Worm (Caenorhabditis elegans): ENCODE results near the gene gar-1.

gar-1 gene

DNA sequence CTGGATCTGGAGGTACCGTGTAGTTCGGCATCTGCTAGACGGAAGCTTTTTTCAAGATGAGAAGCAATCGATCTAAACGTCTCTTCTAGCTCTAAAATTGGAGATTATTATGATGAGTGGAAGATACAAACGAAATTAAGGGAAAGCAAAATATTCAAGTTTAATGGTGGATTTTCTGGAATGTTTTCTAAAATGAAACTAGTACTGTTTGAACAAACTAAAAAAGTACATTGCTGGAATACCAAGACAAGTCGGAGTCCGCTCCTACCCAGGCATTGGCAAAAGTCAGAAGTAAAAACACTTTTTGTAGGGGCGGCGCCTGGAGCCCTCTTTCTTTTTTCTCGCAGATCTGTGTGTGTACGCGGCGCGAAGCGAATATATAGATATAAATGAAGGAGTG lies at the start of gene gar-1:
gar-1 (minus strand) TSS at position 101 of the 400 bp plus-strand sequence.
- no peak for TF ChIP-seq nhr-11 (tag; optimal IDR thresholded peaks at IDR 0.05)
- no peak for TF ChIP-seq madf-2 (tag; optimal IDR thresholded peaks at IDR 0.05)
- TF ChIP-seq unc-42 (tag; optimal IDR thresholded peaks at IDR 0.05) = no peak
- no peak for TF ChIP-seq elt-4 (tag; optimal IDR thresholded peaks at IDR 0.05)
- no peak for TF ChIP-seq K02D7.2 (tag; optimal IDR thresholded peaks at IDR 0.05)
- TF ChIP-seq ets-4 (tag; optimal IDR thresholded peaks at IDR 0.05) = no peak
- no peak for TF ChIP-seq ceh-19 (GFP tag; optimal IDR thresholded peaks at IDR 0.05)
- TF ChIP-seq npax-4 (tag; optimal IDR thresholded peaks at IDR 0.05) = no peak
- TF ChIP-seq hlh-6 (tag; optimal IDR thresholded peaks at IDR 0.05) = no peak
- TF ChIP-seq nfya-1 (tag; optimal IDR thresholded peaks at IDR 0.05) = no peak

DNA sequence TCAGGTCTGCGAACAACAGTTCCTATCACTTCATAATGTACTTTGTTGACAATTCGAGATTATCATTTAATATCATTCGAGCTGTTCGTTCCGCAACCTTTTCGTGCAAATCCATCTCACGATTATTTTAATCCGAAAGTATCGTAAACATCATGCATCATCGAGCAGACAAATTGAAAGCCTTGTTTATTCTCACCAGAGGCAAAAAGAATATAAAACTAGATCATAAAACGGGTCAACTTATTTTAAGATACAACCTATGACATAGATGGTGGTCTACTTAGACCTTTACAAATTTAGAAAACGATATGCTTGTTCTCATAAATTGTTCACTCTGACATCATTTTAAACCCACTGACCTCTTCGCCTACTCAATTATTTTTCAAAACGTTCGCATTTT lies 48.4 kb upstream of the gar-1 start:
- TF ChIP-seq ceh-14 (tag; optimal IDR thresholded peaks at IDR 0.05) = no peak
- TF ChIP-seq hlh-8 (tag; optimal IDR thresholded peaks at IDR 0.05) = no peak

DNA sequence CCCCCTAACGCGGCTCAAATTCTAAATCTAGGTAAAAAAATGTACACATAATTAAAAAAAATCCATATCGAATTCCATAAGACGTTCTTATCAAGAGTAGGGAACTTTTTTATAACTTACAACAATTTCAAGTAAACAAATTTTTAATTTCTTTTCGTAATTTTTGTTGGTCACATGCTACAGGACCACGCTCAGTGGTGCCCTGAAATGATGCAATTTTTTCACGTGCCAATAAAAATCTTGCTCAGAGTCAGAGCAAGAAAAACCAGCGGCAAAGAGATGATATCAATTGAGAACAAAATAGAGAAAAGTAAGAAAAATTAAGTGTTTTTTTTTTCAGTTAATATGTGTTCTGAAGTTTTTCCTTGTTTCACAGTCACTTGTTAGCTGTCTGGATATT lies 47.2 kb upstream of the gar-1 start:
- no peak for TF ChIP-seq unc-55 (GFP tag; optimal IDR thresholded peaks at IDR 0.05)
- TF ChIP-seq hlh-13 (GFP tag; optimal IDR thresholded peaks at IDR 0.05) = no peak
- TF ChIP-seq hlh-6 (tag; optimal IDR thresholded peaks at IDR 0.05) = no peak
- no peak for TF ChIP-seq pag-3 (tag; optimal IDR thresholded peaks at IDR 0.05; ENCODE audit: borderline replicate concordance)
- TF ChIP-seq gmeb-2 (tag; optimal IDR thresholded peaks at IDR 0.05) = no peak
- TF ChIP-seq nhr-11 (tag; optimal IDR thresholded peaks at IDR 0.05) = no peak
- TF ChIP-seq unc-42 (tag; optimal IDR thresholded peaks at IDR 0.05) = no peak
- TF ChIP-seq pha-4 (tag; optimal IDR thresholded peaks at IDR 0.05) = no peak
- TF ChIP-seq ceh-24 (tag; optimal IDR thresholded peaks at IDR 0.05) = no peak
- no peak for TF ChIP-seq ceh-45 (GFP tag; IDR thresholded peaks at IDR 0.05)

DNA sequence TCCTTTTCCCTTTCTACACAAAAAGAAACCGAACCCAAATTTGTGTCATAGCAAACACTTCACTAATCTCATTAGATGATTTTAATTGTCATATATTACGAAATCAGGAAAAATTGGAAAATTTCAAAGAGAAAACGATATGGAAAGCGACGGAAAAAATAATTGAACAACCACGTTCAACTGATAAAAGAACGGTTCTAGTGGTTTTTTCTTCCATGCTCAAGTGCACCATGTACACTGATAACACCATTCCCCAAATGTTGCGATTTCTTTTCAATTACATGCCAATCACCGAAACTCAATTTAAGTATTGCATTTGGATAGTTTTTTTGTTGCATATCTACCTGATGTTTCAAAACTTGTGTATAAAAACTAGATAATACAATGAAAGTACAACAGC lies 45.9 kb upstream of the gar-1 start:
- TF ChIP-seq npax-4 (tag; optimal IDR thresholded peaks at IDR 0.05) (no peak), rnt-1 (tag; optimal IDR thresholded peaks at IDR 0.05) (no peak), unc-42 (tag; optimal IDR thresholded peaks at IDR 0.05) (no peak), F13H6.1 (tag; optimal IDR thresholded peaks at IDR 0.05) (no peak), unc-86 (tag; optimal IDR thresholded peaks at IDR 0.05) (no peak), pax-1 (tag; optimal IDR thresholded peaks at IDR 0.05) (no peak), K09A11.1 (tag; optimal IDR thresholded peaks at IDR 0.05; ENCODE audit: insufficient read depth) (no peak), hlh-6 (tag; optimal IDR thresholded peaks at IDR 0.05) (no peak), ceh-19 (GFP tag; optimal IDR thresholded peaks at IDR 0.05) (no peak), ttx-3 (tag; optimal IDR thresholded peaks at IDR 0.05) (no peak), lin-11 (tag; optimal IDR thresholded peaks at IDR 0.05) (no peak), sdc-2 (tag; optimal IDR thresholded peaks at IDR 0.05) (no peak), ceh-9 (tag; optimal IDR thresholded peaks at IDR 0.05) (no peak), hlh-8 (tag; optimal IDR thresholded peaks at IDR 0.05) (no peak)

DNA sequence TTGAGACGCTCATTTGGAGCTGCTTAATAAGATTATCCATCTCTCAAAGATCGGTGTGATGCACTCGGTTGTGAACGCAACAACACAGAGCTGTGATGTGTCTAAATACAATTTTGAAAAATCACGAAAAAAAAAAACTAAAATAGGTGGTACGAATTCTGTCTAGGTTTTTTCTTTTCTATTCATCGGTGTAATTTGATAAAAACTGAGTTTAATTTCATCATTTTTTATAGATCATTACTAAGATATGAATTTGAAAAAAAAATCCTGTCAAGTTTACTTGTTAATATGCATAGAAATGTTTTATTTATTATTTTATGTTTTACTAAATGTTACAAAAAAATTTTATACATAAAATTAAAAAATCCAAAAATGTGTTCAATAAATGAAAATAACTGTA lies 45.4 kb upstream of the gar-1 start, which contains the start of gene ceh-60:
ceh-60 (minus strand) TSS at position 101 of the 400 bp plus-strand sequence.
- TF ChIP-seq eyg-1 (tag; optimal IDR thresholded peaks at IDR 0.05) (no peak), ceh-18 (tag; optimal IDR thresholded peaks at IDR 0.05) (no peak), ahr-1 (tag; optimal IDR thresholded peaks at IDR 0.05) (no peak), unc-86 (tag; optimal IDR thresholded peaks at IDR 0.05) (no peak), K09A11.1 (tag; optimal IDR thresholded peaks at IDR 0.05; ENCODE audit: insufficient read depth) (no peak), ceh-2 (tag; optimal IDR thresholded peaks at IDR 0.05) (no peak), ceh-45 (GFP tag; IDR thresholded peaks at IDR 0.05) (no peak), ceh-24 (tag; optimal IDR thresholded peaks at IDR 0.05) (no peak), gmeb-2 (tag; optimal IDR thresholded peaks at IDR 0.05) (no peak), fkh-10 (GFP tag; optimal IDR thresholded peaks at IDR 0.05) (no peak), lim-6 (tag; optimal IDR thresholded peaks at IDR 0.05) (no peak), pros-1 (tag; optimal IDR thresholded peaks at IDR 0.05) (no peak)

Measured in whole organism, late embryonic.